Worm (Caenorhabditis elegans) whole organism, L2 larva: Measurements from ENCODE around the gene scl-7.

Experiments
- C34F6.9 ChIP-seq: fragments of 150-350 bp; optimal IDR thresholded peaks from 2 replicates; lab custom pipeline; 2014; ENCODE audit warnings: missing biosample characterization, missing genetic modification characterization
- R02D3.7 ChIP-seq: fragments of 150-350 bp; optimal IDR thresholded peaks from 2 replicates; lab custom pipeline; 2014; ENCODE audit warnings: missing biosample characterization, missing genetic modification characterization
- ZK546.5 ChIP-seq: sonication (generic microtip); optimal IDR thresholded peaks from 2 replicates; lab custom pipeline; 2017; ENCODE audit warnings: missing biosample characterization, missing genetic modification characterization
- alr-1 ChIP-seq: fragments of 150-350 bp; optimal IDR thresholded peaks from 2 replicates; lab custom pipeline; 2014; ENCODE audit warnings: missing biosample characterization, missing genetic modification characterization
- aly-2 ChIP-seq: fragments of 150-350 bp; optimal IDR thresholded peaks from 2 replicates; lab custom pipeline; 2014; ENCODE audit warnings: missing biosample characterization, missing genetic modification characterization
- ama-1 ChIP-seq: fragments of 150-350 bp; optimal IDR thresholded peaks from 2 replicates; lab custom pipeline; 2018; ENCODE audit warnings: inconsistent platforms
- blmp-1 ChIP-seq: sonication (generic microtip); optimal IDR thresholded peaks from 2 replicates; lab custom pipeline; 2017; ENCODE audit warnings: missing genetic modification characterization, mild to moderate bottlenecking, missing compliant biosample characterization, antibody characterized with exemption, moderate library complexity; ENCODE audit not compliant: insufficient read depth
- ceh-16 ChIP-seq: fragments of 150-350 bp; optimal IDR thresholded peaks from 2 replicates; lab custom pipeline; 2014; ENCODE audit warnings: missing biosample characterization, missing genetic modification characterization
- ceh-82 ChIP-seq: fragments of 150-350 bp; optimal IDR thresholded peaks from 2 replicates; lab custom pipeline; 2014; ENCODE audit warnings: missing biosample characterization, missing genetic modification characterization
- egl-27 ChIP-seq: sonication (generic microtip); optimal IDR thresholded peaks from 3 replicates; lab custom pipeline; 2017; ENCODE audit warnings: missing biosample characterization, missing genetic modification reagents, missing genetic modification characterization
- elt-1 ChIP-seq: fragments of 150-350 bp; optimal IDR thresholded peaks from 2 replicates; lab custom pipeline; 2014; ENCODE audit warnings: missing biosample characterization, missing genetic modification characterization
- elt-3 ChIP-seq: sonication (generic microtip); optimal IDR thresholded peaks from 2 replicates; lab custom pipeline; 2017; ENCODE audit warnings: missing biosample characterization, missing genetic modification characterization
- gmeb-1 ChIP-seq: fragments of 150-350 bp; optimal IDR thresholded peaks from 2 replicates; lab custom pipeline; 2014; ENCODE audit warnings: missing biosample characterization, missing genetic modification characterization
- lin-11 ChIP-seq: fragments of 150-350 bp; sonication (generic microtip); optimal IDR thresholded peaks from 2 replicates; lab custom pipeline; 2014; ENCODE audit warnings: missing biosample characterization, missing genetic modification characterization, inconsistent platforms, mixed read lengths
- lin-13 ChIP-seq: fragments of 150-350 bp; optimal IDR thresholded peaks from 2 replicates; lab custom pipeline; 2014; ENCODE audit warnings: missing biosample characterization, missing genetic modification reagents, missing genetic modification characterization
- lin-39 ChIP-seq: fragments of 150-350 bp; optimal IDR thresholded peaks from 2 replicates; lab custom pipeline; 2014; ENCODE audit warnings: missing biosample characterization, missing genetic modification reagents, missing genetic modification characterization
- lsy-2 ChIP-seq, 2 experiments: fragments of 150-350 bp in 1 of 2; sonication (generic microtip) in 1 of 2; optimal IDR thresholded peaks; 2 replicates each; lab custom pipeline; 2014 to 2017; ENCODE audit warnings: missing biosample characterization in 2 of 2, missing genetic modification characterization in 2 of 2
- mbf-1 ChIP-seq: sonication (generic microtip); optimal IDR thresholded peaks from 2 replicates; lab custom pipeline; 2017; ENCODE audit warnings: missing biosample characterization, missing genetic modification characterization
- mdl-1 ChIP-seq, 2 experiments: fragments of 150-350 bp in 1 of 2; sonication (generic microtip) in 1 of 2; optimal IDR thresholded peaks; 2 replicates each; lab custom pipeline; 2017; ENCODE audit warnings: missing biosample characterization in 2 of 2, missing genetic modification characterization in 2 of 2
- nhr-10 ChIP-seq: sonication (generic microtip); optimal IDR thresholded peaks from 2 replicates; lab custom pipeline; 2017; ENCODE audit warnings: missing biosample characterization, missing genetic modification characterization
- nhr-11 ChIP-seq: fragments of 150-350 bp; optimal IDR thresholded peaks from 2 replicates; lab custom pipeline; 2014; ENCODE audit warnings: missing biosample characterization, missing genetic modification characterization
- nhr-12 ChIP-seq: fragments of 150-350 bp; optimal IDR thresholded peaks from 2 replicates; lab custom pipeline; 2014; ENCODE audit warnings: missing biosample characterization, missing genetic modification characterization
- nhr-129 ChIP-seq: fragments of 150-350 bp; optimal IDR thresholded peaks from 2 replicates; lab custom pipeline; 2014; ENCODE audit warnings: missing biosample characterization, missing genetic modification characterization
- nhr-21 ChIP-seq: fragments of 150-350 bp; optimal IDR thresholded peaks from 2 replicates; lab custom pipeline; 2014; ENCODE audit warnings: missing biosample characterization, missing genetic modification characterization
- nhr-23 ChIP-seq: fragments of 150-350 bp; optimal IDR thresholded peaks from 2 replicates; lab custom pipeline; 2014; ENCODE audit warnings: missing biosample characterization, missing genetic modification reagents, missing genetic modification characterization
- nhr-25 ChIP-seq: fragments of 150-350 bp; sonication (generic microtip); optimal IDR thresholded peaks from 3 replicates; lab custom pipeline; 2014; ENCODE audit warnings: missing biosample characterization, missing genetic modification characterization
- nhr-77 ChIP-seq: fragments of 150-350 bp; optimal IDR thresholded peaks from 2 replicates; lab custom pipeline; 2014; ENCODE audit warnings: missing biosample characterization, missing genetic modification characterization
- sem-4 ChIP-seq: fragments of 150-350 bp; optimal IDR thresholded peaks from 2 replicates; lab custom pipeline; 2014; ENCODE audit warnings: missing biosample characterization, missing genetic modification reagents, missing genetic modification characterization
- skn-1 ChIP-seq: sonication (generic microtip); optimal IDR thresholded peaks from 2 replicates; lab custom pipeline; 2017; ENCODE audit warnings: missing biosample characterization, missing genetic modification characterization
- sma-3 ChIP-seq: sonication (generic microtip); optimal IDR thresholded peaks from 2 replicates; lab custom pipeline; 2016; ENCODE audit warnings: missing genetic modification reagents, missing genetic modification characterization, missing compliant biosample characterization
- sma-9 ChIP-seq, 2 experiments: fragments of 150-350 bp in 1 of 2; sonication (generic microtip) in 1 of 2; optimal IDR thresholded peaks; 2 replicates each; lab custom pipeline; 2014 to 2016; ENCODE audit warnings: missing genetic modification characterization in 2 of 2, mild to moderate bottlenecking in 1 of 2, missing biosample characterization in 1 of 2, missing compliant biosample characterization in 1 of 2, missing genetic modification reagents in 1 of 2, moderate library complexity in 1 of 2
- unc-39 ChIP-seq: fragments of 150-350 bp; optimal IDR thresholded peaks from 2 replicates; lab custom pipeline; 2014; ENCODE audit warnings: missing biosample characterization, missing genetic modification characterization
- unc-62 ChIP-seq: fragments of 150-350 bp; optimal IDR thresholded peaks from 2 replicates; lab custom pipeline; 2014; ENCODE audit warnings: missing biosample characterization, missing genetic modification reagents, missing genetic modification characterization
- ztf-11 ChIP-seq: sonication (generic microtip); optimal IDR thresholded peaks from 2 replicates; lab custom pipeline; 2017; ENCODE audit warnings: missing biosample characterization, missing genetic modification characterization
- ztf-4 ChIP-seq: fragments of 150-350 bp; optimal IDR thresholded peaks from 2 replicates; lab custom pipeline; 2014; ENCODE audit warnings: missing biosample characterization, missing genetic modification characterization

The scl-7 gene

DNA sequence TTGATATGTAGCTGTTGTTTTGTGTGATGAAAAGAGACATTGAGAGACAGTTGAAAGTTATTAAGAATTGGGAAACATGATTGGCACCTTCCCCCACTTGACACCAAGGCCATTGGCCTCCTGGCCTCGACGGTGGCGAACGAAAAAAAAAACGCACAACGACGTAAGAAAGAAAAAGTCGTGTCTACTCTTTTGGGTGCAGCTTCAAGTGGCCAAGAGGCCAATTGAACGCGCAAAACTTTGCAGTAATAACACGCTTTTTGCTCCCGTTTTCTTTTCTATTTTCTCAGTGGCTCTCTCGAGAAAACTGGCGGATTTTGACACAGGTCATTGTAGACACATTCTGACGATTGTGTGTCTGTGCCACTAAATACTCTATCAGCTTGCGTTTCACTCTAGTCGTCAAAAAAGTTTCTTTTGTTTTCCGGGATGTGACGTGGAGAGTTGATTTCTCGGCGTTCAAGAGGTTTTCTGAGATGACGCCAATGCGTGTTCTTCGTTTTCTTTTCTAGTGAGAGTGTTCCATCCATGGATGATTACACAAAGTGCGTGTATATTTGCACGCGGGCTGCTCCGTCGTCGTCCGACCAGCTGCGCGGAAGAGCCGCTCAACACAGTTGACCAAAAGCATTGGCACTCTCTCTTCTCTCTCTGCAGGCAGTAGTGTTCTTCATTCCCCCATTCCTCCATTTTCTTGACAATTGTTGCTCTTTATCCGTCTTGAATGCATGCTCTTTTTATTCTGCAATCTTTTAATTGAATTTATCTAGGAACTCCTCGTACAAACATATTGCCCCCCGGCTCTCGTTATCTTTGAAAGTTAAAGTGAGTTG lies 39.6 kb upstream of the scl-7 start:
- peak; percentile 5 for TF ChIP-seq ztf-4
- peak; percentile 8 for TF ChIP-seq nhr-25 (tag; lab: Kevin White, UChicago)
- no peak for TF ChIP-seq nhr-10 (tag; lab: Kevin White, UChicago)

DNA sequence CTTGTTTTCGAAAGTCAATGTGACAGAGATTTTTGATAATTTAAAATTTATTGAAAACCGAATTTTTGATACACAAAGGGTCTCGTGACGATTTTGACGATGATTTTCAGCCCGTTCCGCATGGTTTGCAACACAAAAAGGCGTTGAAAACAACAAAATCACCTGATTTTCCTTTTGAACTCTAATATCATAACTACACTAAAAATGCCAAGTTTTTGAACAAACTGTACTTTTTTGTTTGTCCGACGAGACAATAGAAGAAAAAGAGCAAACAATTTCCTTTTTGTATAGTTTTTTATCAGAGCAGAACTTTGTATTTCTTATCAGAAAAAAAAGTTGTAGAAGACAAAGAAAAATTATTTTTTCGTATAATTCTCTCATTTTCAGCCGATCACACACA lies 38.1 kb upstream of the scl-7 start:
- TF ChIP-seq nhr-129 (tag; lab: Kevin White, UChicago): peak; percentile 19
- TF ChIP-seq ceh-16: no peak
- TF ChIP-seq, all 48 proteins: peak for 1

DNA sequence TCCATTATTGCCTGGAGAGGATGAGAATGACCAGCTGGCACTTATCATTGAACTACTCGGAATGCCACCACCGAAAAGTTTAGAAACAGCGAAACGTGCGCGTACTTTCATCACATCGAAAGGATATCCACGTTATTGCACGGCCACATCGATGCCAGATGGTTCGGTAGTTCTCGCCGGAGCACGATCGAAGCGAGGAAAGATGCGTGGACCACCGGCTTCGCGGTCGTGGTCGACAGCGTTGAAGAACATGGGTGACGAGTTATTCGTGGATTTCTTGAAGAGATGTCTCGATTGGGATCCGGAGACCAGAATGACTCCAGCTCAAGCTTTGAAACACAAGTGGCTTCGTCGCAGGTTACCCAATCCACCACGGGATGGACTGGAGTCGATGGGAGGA lies 36.7 kb upstream of the scl-7 start:
- TF ChIP-seq sma-3 (no peak), nhr-77 (tag; lab: Kevin White, UChicago) (no peak), lin-39 (tag; lab: Kevin White, UChicago) (no peak), unc-39 (tag; lab: Kevin White, UChicago) (no peak), ceh-16 (no peak), egl-27 (no peak), alr-1 (no peak), elt-1 (tag; lab: Kevin White, UChicago) (no peak), sem-4 (tag; lab: Kevin White, UChicago) (no peak)

DNA sequence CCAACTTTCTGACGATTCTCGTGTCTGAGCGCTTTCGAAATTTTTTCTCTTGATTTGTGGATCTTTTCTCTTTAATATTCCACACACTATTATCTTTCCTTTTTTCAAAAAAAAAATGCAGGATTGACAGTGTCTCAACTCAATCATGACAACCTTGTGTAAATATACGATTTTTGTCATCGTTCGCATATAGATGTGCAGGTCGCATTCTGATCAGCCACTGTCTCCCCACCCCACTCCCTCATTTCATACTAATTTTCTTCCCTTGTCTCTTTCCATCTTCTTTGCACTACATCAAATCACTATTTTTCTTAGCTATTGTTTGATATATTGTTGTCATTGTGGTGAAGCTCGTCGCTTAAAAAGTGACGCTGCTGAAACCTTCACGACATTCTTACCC lies 34.9 kb upstream of the scl-7 start:
- TF ChIP-seq ceh-82 (no peak), ztf-11 (no peak), nhr-25 (tag; lab: Kevin White, UChicago) (peak; percentile 18), mdl-1 (tag; optimal IDR thresholded peaks at IDR 0.05; lab: Kevin White, UChicago) (no peak), nhr-23 (no peak), elt-3 (tag; lab: Kevin White, UChicago) (no peak), skn-1 (tag; lab: Kevin White, UChicago) (no peak)

DNA sequence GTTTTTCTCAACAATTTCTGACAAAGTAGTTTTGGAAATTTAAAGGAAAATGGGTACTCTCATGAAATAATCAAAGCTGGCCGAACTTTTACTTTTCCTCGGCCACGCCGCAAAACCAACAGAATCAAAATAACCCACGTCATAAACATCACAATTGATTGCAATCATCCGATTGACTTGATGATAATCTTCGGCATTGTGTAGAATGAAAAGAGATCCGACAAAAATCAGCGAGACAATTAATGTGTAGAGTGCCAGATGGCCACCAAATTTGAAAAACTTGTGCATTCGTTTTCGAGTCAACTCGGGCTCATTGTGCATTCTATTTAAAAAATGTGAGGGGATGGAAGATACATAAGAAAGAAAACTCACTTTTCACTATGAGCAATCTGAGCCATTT lies 33.4 kb upstream of the scl-7 start:
- no peak for TF ChIP-seq ZK546.5 (tag; lab: Kevin White, UChicago)
- TF ChIP-seq unc-62: no peak
- no peak for TF ChIP-seq nhr-21 (tag; lab: Kevin White, UChicago)
- no peak for TF ChIP-seq nhr-129 (tag; lab: Kevin White, UChicago)
- TF ChIP-seq sem-4 (tag; lab: Kevin White, UChicago): no peak
- no peak for TF ChIP-seq sma-9 (GFP tag; optimal IDR thresholded peaks at IDR 0.05; lab: Kevin White, UChicago)
- no peak for TF ChIP-seq sma-9 (tag; optimal IDR thresholded peaks at IDR 0.05; lab: Kevin White, UChicago)
- TF ChIP-seq C34F6.9: no peak
- TF ChIP-seq skn-1 (tag; lab: Kevin White, UChicago): no peak
- no peak for TF ChIP-seq lin-11 (tag; lab: Kevin White, UChicago)
- no peak for TF ChIP-seq aly-2 (tag; lab: Kevin White, UChicago)

DNA sequence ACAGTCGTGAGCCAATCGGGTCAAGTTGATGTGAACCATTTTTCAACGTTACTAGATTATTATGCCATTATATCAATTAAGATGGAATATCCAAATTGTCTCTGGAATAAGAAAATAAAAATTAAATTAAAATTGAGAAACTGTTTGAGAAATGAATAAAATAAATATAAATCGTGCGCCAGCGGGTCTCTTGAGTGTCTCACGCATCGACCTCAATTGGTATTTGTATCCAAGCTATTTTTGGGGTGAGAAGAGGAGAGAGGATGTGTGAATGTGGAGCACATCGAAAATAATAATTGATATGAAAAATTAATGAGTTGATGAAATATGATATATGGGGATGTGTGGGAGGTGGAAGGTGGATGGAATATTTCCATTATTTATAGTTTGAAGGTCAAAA lies 31.4 kb upstream of the scl-7 start, which contains the start of gene F49E11.2:
TSS of gene F49E11.2 (minus strand) at position 101 of the 400 bp plus-strand sequence.
- TF ChIP-seq R02D3.7 (no peak), mdl-1 (tag; optimal IDR thresholded peaks at IDR 0.05; lab: Kevin White, UChicago) (no peak), elt-3 (tag; lab: Kevin White, UChicago) (no peak), gmeb-1 (no peak), nhr-12 (tag; lab: Kevin White, UChicago) (no peak), sma-3 (no peak), lin-39 (tag; lab: Kevin White, UChicago) (no peak), elt-1 (tag; lab: Kevin White, UChicago) (no peak), skn-1 (tag; lab: Kevin White, UChicago) (no peak), C34F6.9 (no peak), aly-2 (tag; lab: Kevin White, UChicago) (no peak), lsy-2 (tag; optimal IDR thresholded peaks at IDR 0.05; lab: Kevin White, UChicago) (no peak), ztf-4 (no peak), blmp-1 (tag; lab: Kevin White, UChicago) (no peak), nhr-11 (no peak), unc-39 (tag; lab: Kevin White, UChicago) (no peak), mbf-1 (no peak), ama-1 (lab: Kevin White, UChicago) (no peak), lin-13 (GFP tag; lab: Kevin White, UChicago) (no peak)
- TF ChIP-seq, all 48 proteins: peak for 0
